Comparison of ENCODE assay signal across 3 fruit fly cellular contexts in genomic region chr3R:16279382-16279932, dm6.
TF ChIP-seq lines count a peak whose summit lies in the region.

No protein-coding gene starts in this region.

- no peak for TF ChIP-seq CTCF in whole organism, embryonic (GFP tag; optimal IDR thresholded peaks at IDR 0.05; lab: Kevin White, UChicago)

TF ChIP-seq in whole organism, embryonic, 481 proteins besides CTCF, POLR2A, EP300 and RAD21:
- TF ChIP-seq Med (GFP tag; lab: Kevin White, UChicago) (peak; percentile 39), crp (GFP tag; optimal IDR thresholded peaks at IDR 0.05; lab: Kevin White, UChicago) (no peak), CG11695 (GFP tag; IDR thresholded peaks at IDR 0.05; lab: Robert Waterston, UW) (0 out of 3 replicates have a peak, but pooled peaks have one; percentile 22), eve (GFP tag; optimal IDR thresholded peaks at IDR 0.05; lab: Kevin White, UChicago) (peak in 1 of 2 experiments; percentile 69), CG4360 (GFP tag; IDR thresholded peaks at IDR 0.05; lab: Robert Waterston, UW) (0 out of 2 replicates have a peak, but pooled peaks have one; percentile 8), z (GFP tag; IDR thresholded peaks at IDR 0.05; lab: Robert Waterston, UW) (0 out of 3 replicates have a peak, but pooled peaks have one; percentile 31), YL-1 (GFP tag; optimal IDR thresholded peaks at IDR 0.05; lab: Kevin White, UChicago) (no peak), Hr78 (GFP tag; optimal IDR thresholded peaks at IDR 0.05; lab: Kevin White, UChicago) (peak in 1 of 2 experiments; percentile 94), Bteb2 (GFP tag; optimal IDR thresholded peaks at IDR 0.05; lab: Kevin White, UChicago) (no peak), CG33557 (GFP tag; optimal IDR thresholded peaks at IDR 0.05; lab: Kevin White, UChicago) (no peak), CG12942 (GFP tag; optimal IDR thresholded peaks at IDR 0.05; lab: Kevin White, UChicago) (no peak), CG13424 (tag; optimal IDR thresholded peaks at IDR 0.05; lab: Kevin White, UChicago) (peak; percentile 9), sens (GFP tag; lab: Kevin White, UChicago) (peak; percentile 0), chinmo (GFP tag; IDR thresholded peaks at IDR 0.05; lab: Robert Waterston, UW; ENCODE audit: partially characterized antibody) (0 out of 4 replicates have a peak, but pooled peaks have one; percentile 32), CG9797 (GFP tag; optimal IDR thresholded peaks at IDR 0.05; lab: Kevin White, UChicago) (no peak), CG31365 (tag; optimal IDR thresholded peaks at IDR 0.05; lab: Kevin White, UChicago) (no peak), bsh (GFP tag; optimal IDR thresholded peaks at IDR 0.05; lab: Kevin White, UChicago) (no peak), CG7745 (tag; optimal IDR thresholded peaks at IDR 0.05; lab: Kevin White, UChicago) (peak; percentile 87), Drgx (GFP tag; IDR thresholded peaks at IDR 0.05; lab: Robert Waterston, UW) (0 out of 2 replicates have a peak, but pooled peaks have one; percentile 17), CG1602 (GFP tag; optimal IDR thresholded peaks at IDR 0.05; lab: Kevin White, UChicago) (no peak), pnt (GFP tag; optimal IDR thresholded peaks at IDR 0.05; lab: Kevin White, UChicago) (no peak), CG2199 (GFP tag; IDR thresholded peaks at IDR 0.05; lab: Robert Waterston, UW) (peak; percentile 72; the same call in 2 of the 3 replicates), CG10979 (tag; optimal IDR thresholded peaks at IDR 0.05; lab: Kevin White, UChicago) (no peak), NFAT (GFP tag; IDR thresholded peaks at IDR 0.05; lab: Robert Waterston, UW) (0 out of 2 replicates have a peak, but pooled peaks have one; percentile 9)

TF ChIP-seq in whole organism, prepupa, 60 proteins besides CTCF, POLR2A, EP300 and RAD21:
- TF ChIP-seq fkh (GFP tag; optimal IDR thresholded peaks at IDR 0.05; lab: Kevin White, UChicago) = no peak
- TF ChIP-seq CG32006 (GFP tag; optimal IDR thresholded peaks at IDR 0.05; lab: Kevin White, UChicago) = no peak
- TF ChIP-seq CG4318 (GFP tag; optimal IDR thresholded peaks at IDR 0.05; lab: Kevin White, UChicago) = no peak
- TF ChIP-seq CG31627 (GFP tag; optimal IDR thresholded peaks at IDR 0.05; lab: Kevin White, UChicago) = no peak
- no peak for TF ChIP-seq fd59A (GFP tag; optimal IDR thresholded peaks at IDR 0.05; lab: Kevin White, UChicago)
- TF ChIP-seq esn (GFP tag; optimal IDR thresholded peaks at IDR 0.05; lab: Kevin White, UChicago) = no peak
- 0 out of 3 replicates have a peak, but pooled peaks have one; percentile 25 for TF ChIP-seq eg (GFP tag; IDR thresholded peaks at IDR 0.05; lab: Robert Waterston, UW)
- TF ChIP-seq Gug (GFP tag; IDR thresholded peaks at IDR 0.05; lab: Robert Waterston, UW) = no peak
- TF ChIP-seq Eip78C (GFP tag; lab: Kevin White, UChicago) = peak; percentile 44
- TF ChIP-seq svp (GFP tag; lab: Kevin White, UChicago) = peak; percentile 88
- no peak for TF ChIP-seq Hr39 (GFP tag; optimal IDR thresholded peaks at IDR 0.05; lab: Kevin White, UChicago)
- no peak for TF ChIP-seq acj6 (GFP tag; optimal IDR thresholded peaks at IDR 0.05; lab: Kevin White, UChicago)

TF ChIP-seq in whole organism, pupa, 21 proteins besides CTCF, POLR2A, EP300 and RAD21:
- TF ChIP-seq D1 (tag; optimal IDR thresholded peaks at IDR 0.05; lab: Kevin White, UChicago) (peak; percentile 60), CG8301 (tag; optimal IDR thresholded peaks at IDR 0.05; lab: Kevin White, UChicago) (no peak)
